Fruit fly (Drosophila melanogaster) whole organism, embryonic: Measurements from ENCODE around the gene CaBP1.

Experiments
- CG10979 ChIP-seq: fragments of 200-800 bp; sonication (Bioruptor generic); optimal IDR thresholded peaks from 2 replicates; lab custom pipeline; 2018; ENCODE audit warnings: missing biosample characterization, mild to moderate bottlenecking, missing genetic modification characterization, moderate library complexity
- CG11723 ChIP-seq: fragments of 200-800 bp; sonication (Bioruptor generic); optimal IDR thresholded peaks from 2 replicates; lab custom pipeline; 2017; ENCODE audit warnings: missing biosample characterization, mild to moderate bottlenecking, missing genetic modification characterization
- CG12104 ChIP-seq: fragments of 200-800 bp; sonication (Bioruptor generic); optimal IDR thresholded peaks from 3 replicates; lab custom pipeline; 2016; ENCODE audit warnings: missing biosample characterization, missing genetic modification characterization
- CG17385 ChIP-seq: fragments of 200-800 bp; sonication (Bioruptor generic); optimal IDR thresholded peaks from 3 replicates; lab custom pipeline; 2018; ENCODE audit warnings: missing biosample characterization, mild to moderate bottlenecking, missing genetic modification characterization
- CG17912 ChIP-seq: fragments of 200-800 bp; sonication (Bioruptor generic); optimal IDR thresholded peaks from 2 replicates; lab custom pipeline; 2018; ENCODE audit warnings: missing biosample characterization, mild to moderate bottlenecking, missing genetic modification characterization
- CG18262 ChIP-seq: fragments of 200-800 bp; optimal IDR thresholded peaks from 3 replicates; lab custom pipeline; 2019; ENCODE audit warnings: missing biosample characterization, mild to moderate bottlenecking, missing genetic modification characterization, moderate library complexity
- CG32767 ChIP-seq: fragments of 200-800 bp; sonication (Bioruptor generic); IDR thresholded peaks from 2 replicates; pipeline ENCODE4 v1.3.6; 2022; ENCODE audit warnings: missing biosample characterization, missing genetic modification characterization
- CG3407 ChIP-seq: fragments of 200-800 bp; sonication (Bioruptor generic); optimal IDR thresholded peaks from 2 replicates; lab custom pipeline; 2018; ENCODE audit warnings: missing biosample characterization, mild to moderate bottlenecking, missing genetic modification characterization
- CG34422 ChIP-seq: fragments of 200-800 bp; sonication (Bioruptor generic); IDR thresholded peaks from 3 replicates; pipeline ENCODE4 v1.3.6; 2022; ENCODE audit warnings: missing biosample characterization, missing genetic modification characterization
- CG8388 ChIP-seq: fragments of 200-800 bp; sonication (Bioruptor generic); optimal IDR thresholded peaks from 2 replicates; lab custom pipeline; 2019; ENCODE audit warnings: missing biosample characterization, mild to moderate bottlenecking, missing genetic modification characterization, moderate library complexity
- CG8478 ChIP-seq: fragments of >200 bp; optimal IDR thresholded peaks from 2 replicates; lab custom pipeline; 2018
- CG8924 ChIP-seq: fragments of 200-800 bp; optimal IDR thresholded peaks from 3 replicates; lab custom pipeline; 2019; ENCODE audit warnings: missing biosample characterization, mild to moderate bottlenecking, missing genetic modification characterization, moderate library complexity
- D ChIP-seq, 2 experiments: fragments of 200-800 bp in 1 of 2; fragments of >200 bp in 1 of 2; sonication (Bioruptor generic) in 1 of 2; optimal IDR thresholded peaks; 2 replicates in 1 of 2; 3 replicates in 1 of 2; lab custom pipeline; 2017; ENCODE audit warnings: mild to moderate bottlenecking in 1 of 2, missing biosample characterization in 1 of 2, missing genetic modification characterization in 1 of 2, missing genetic modification reagents in 1 of 2
- Deaf1 ChIP-seq: fragments of 200-800 bp; optimal IDR thresholded peaks from 3 replicates; lab custom pipeline; 2019; ENCODE audit warnings: missing biosample characterization, mild to moderate bottlenecking, missing genetic modification characterization, moderate library complexity
- Dip3 ChIP-seq: fragments of 200-800 bp; sonication (Bioruptor generic); optimal IDR thresholded peaks from 3 replicates; lab custom pipeline; 2016; ENCODE audit warnings: missing biosample characterization, missing genetic modification characterization
- Doc2 ChIP-seq: fragments of 200-800 bp; sonication (Bioruptor generic); IDR thresholded peaks from 2 replicates; pipeline ENCODE4 v1.3.6; 2022; ENCODE audit warnings: missing biosample characterization, missing genetic modification characterization
- E2f2 ChIP-seq: fragments of 200-800 bp; sonication (Bioruptor generic); IDR thresholded peaks from 2 replicates; pipeline ENCODE4 v1.3.6; 2022; ENCODE audit warnings: missing biosample characterization, missing genetic modification characterization
- Elba2 ChIP-seq: fragments of 200-800 bp; sonication (Bioruptor generic); optimal IDR thresholded peaks from 3 replicates; lab custom pipeline; 2016; ENCODE audit warnings: missing biosample characterization, missing genetic modification characterization
- HLH3B ChIP-seq: fragments of 200-800 bp; sonication (Bioruptor generic); IDR thresholded peaks from 2 replicates; pipeline ENCODE4 v1.3.6; 2022; ENCODE audit warnings: missing biosample characterization, missing genetic modification characterization
- Hmr ChIP-seq: fragments of 200-800 bp; sonication (Bioruptor generic); optimal IDR thresholded peaks from 3 replicates; lab custom pipeline; 2017; ENCODE audit warnings: mild to moderate bottlenecking, missing biosample characterization, missing genetic modification reagents, missing genetic modification characterization
- Hmx ChIP-seq: fragments of 200-800 bp; sonication (Bioruptor generic); optimal IDR thresholded peaks from 2 replicates; lab custom pipeline; 2016; ENCODE audit warnings: missing biosample characterization, missing genetic modification characterization
- MESR4 ChIP-seq: fragments of 200-800 bp; sonication (Bioruptor generic); optimal IDR thresholded peaks from 2 replicates; lab custom pipeline; 2018; ENCODE audit warnings: missing biosample characterization, mild to moderate bottlenecking, missing genetic modification characterization, moderate library complexity
- Med ChIP-seq: fragments of 200-800 bp; sonication (Bioruptor generic); peaks from one replicate; lab custom pipeline; 2016; ENCODE audit warnings: missing biosample characterization, missing genetic modification characterization, mild to moderate bottlenecking, inconsistent platforms, moderate library complexity
- Sox100B ChIP-seq: fragments of 200-800 bp; sonication (Bioruptor generic); optimal IDR thresholded peaks from 3 replicates; lab custom pipeline; 2018; ENCODE audit warnings: missing biosample characterization, mild to moderate bottlenecking, missing genetic modification characterization
- Stat92E ChIP-seq, 3 experiments: fragments of >200 bp in 2 of 3; fragments of 200-800 bp in 1 of 3; sonication (Bioruptor generic) in 1 of 3; optimal IDR thresholded peaks; 2 replicates each; lab custom pipeline; 2017 to 2019; ENCODE audit warnings: missing biosample characterization in 3 of 3, missing genetic modification characterization in 3 of 3, mild to moderate bottlenecking in 1 of 3, moderate library complexity in 1 of 3
- Xbp1 ChIP-seq: fragments of 200-800 bp; sonication (Bioruptor generic); optimal IDR thresholded peaks from 3 replicates; lab custom pipeline; 2016; ENCODE audit warnings: missing biosample characterization, mild to moderate bottlenecking, missing genetic modification characterization
- Xrp1 ChIP-seq: fragments of 200-800 bp; sonication (Bioruptor generic); IDR thresholded peaks from 2 replicates; pipeline ENCODE4 v1.3.6; 2022; ENCODE audit warnings: missing biosample characterization, missing genetic modification characterization
- ab ChIP-seq: fragments of 200-800 bp; sonication (Bioruptor generic); optimal IDR thresholded peaks from 2 replicates; lab custom pipeline; 2016; ENCODE audit warnings: missing biosample characterization, missing genetic modification characterization
- amos ChIP-seq: fragments of 200-800 bp; sonication (Bioruptor generic); IDR thresholded peaks from 2 replicates; pipeline ENCODE4 v1.3.6; 2022; ENCODE audit warnings: missing biosample characterization, missing genetic modification characterization; ENCODE audit not compliant: partially characterized antibody
- ara ChIP-seq: fragments of 200-800 bp; sonication (Bioruptor generic); IDR thresholded peaks from 2 replicates; pipeline ENCODE4 v1.3.6; 2022; ENCODE audit warnings: missing biosample characterization, missing genetic modification characterization
- bcd ChIP-seq: fragments of 200-800 bp; sonication (Bioruptor generic); optimal IDR thresholded peaks from 2 replicates; lab custom pipeline; 2017; ENCODE audit warnings: missing biosample characterization, mild to moderate bottlenecking, missing genetic modification characterization
- bsh ChIP-seq, 2 experiments: fragments of 200-800 bp; sonication (Bioruptor generic); optimal IDR thresholded peaks; 2 replicates each; lab custom pipeline; 2017 to 2018; ENCODE audit warnings: mild to moderate bottlenecking in 2 of 2, missing biosample characterization in 2 of 2, missing genetic modification characterization in 2 of 2, moderate library complexity in 1 of 2
- cg ChIP-seq: fragments of 200-800 bp; sonication (Bioruptor generic); optimal IDR thresholded peaks from 3 replicates; lab custom pipeline; 2019; ENCODE audit warnings: missing biosample characterization, mild to moderate bottlenecking, missing genetic modification characterization, moderate library complexity
- chinmo ChIP-seq: fragments of 200-800 bp; sonication (Bioruptor generic); IDR thresholded peaks from 4 replicates; pipeline ENCODE4 v1.3.6; 2022; ENCODE audit warnings: missing biosample characterization, missing genetic modification characterization; ENCODE audit not compliant: partially characterized antibody
- emc ChIP-seq: fragments of 200-800 bp; sonication (Bioruptor generic); optimal IDR thresholded peaks from 2 replicates; lab custom pipeline; 2016; ENCODE audit warnings: missing biosample characterization, missing genetic modification characterization
- gcm ChIP-seq: fragments of 200-800 bp; sonication (Bioruptor generic); optimal IDR thresholded peaks from 2 replicates; lab custom pipeline; 2019; ENCODE audit warnings: missing biosample characterization, mild to moderate bottlenecking, missing genetic modification characterization, moderate library complexity
- grau ChIP-seq: fragments of 200-800 bp; optimal IDR thresholded peaks from 3 replicates; lab custom pipeline; 2019; ENCODE audit warnings: missing biosample characterization, mild to moderate bottlenecking, missing genetic modification characterization, moderate library complexity
- h ChIP-seq: fragments of >200 bp; optimal IDR thresholded peaks from 2 replicates; lab custom pipeline; 2017
- insv ChIP-seq, 2 experiments: fragments of 200-800 bp; sonication (Bioruptor generic); optimal IDR thresholded peaks; 3 replicates each; lab custom pipeline; 2016 to 2018; ENCODE audit warnings: missing biosample characterization in 2 of 2, missing genetic modification characterization in 2 of 2
- jing ChIP-seq: fragments of 200-800 bp; sonication (Bioruptor generic); optimal IDR thresholded peaks from 2 replicates; lab custom pipeline; 2018; ENCODE audit warnings: missing biosample characterization, mild to moderate bottlenecking, missing genetic modification characterization
- otp ChIP-seq: fragments of 200-800 bp; sonication (Bioruptor generic); IDR thresholded peaks from 3 replicates; pipeline ENCODE4, ENCODE4 v1.3.6; 2022; ENCODE audit warnings: missing biosample characterization, missing genetic modification characterization
- psq ChIP-seq: fragments of 200-800 bp; sonication (Bioruptor generic); optimal IDR thresholded peaks from 2 replicates; lab custom pipeline; 2017; ENCODE audit warnings: missing biosample characterization, missing genetic modification characterization
- scrt ChIP-seq: fragments of 200-800 bp; sonication (Bioruptor generic); optimal IDR thresholded peaks from 2 replicates; lab custom pipeline; 2018; ENCODE audit warnings: missing biosample characterization, mild to moderate bottlenecking, missing genetic modification characterization, moderate library complexity
- stc ChIP-seq: fragments of 200-800 bp; sonication (Bioruptor generic); IDR thresholded peaks from 2 replicates; pipeline ENCODE4 v1.3.6; 2022; ENCODE audit warnings: missing biosample characterization, missing genetic modification characterization
- vnd ChIP-seq: fragments of 200-800 bp; sonication (Bioruptor generic); IDR thresholded peaks from 3 replicates; pipeline ENCODE4 v1.3.6; 2022; ENCODE audit warnings: missing biosample characterization, missing genetic modification characterization; ENCODE audit not compliant: partially characterized antibody
- zfh2 ChIP-seq: fragments of 200-800 bp; sonication (Bioruptor generic); optimal IDR thresholded peaks from 2 replicates; lab custom pipeline; 2016; ENCODE audit warnings: missing biosample characterization, missing genetic modification characterization

Gene CaBP1

DNA sequence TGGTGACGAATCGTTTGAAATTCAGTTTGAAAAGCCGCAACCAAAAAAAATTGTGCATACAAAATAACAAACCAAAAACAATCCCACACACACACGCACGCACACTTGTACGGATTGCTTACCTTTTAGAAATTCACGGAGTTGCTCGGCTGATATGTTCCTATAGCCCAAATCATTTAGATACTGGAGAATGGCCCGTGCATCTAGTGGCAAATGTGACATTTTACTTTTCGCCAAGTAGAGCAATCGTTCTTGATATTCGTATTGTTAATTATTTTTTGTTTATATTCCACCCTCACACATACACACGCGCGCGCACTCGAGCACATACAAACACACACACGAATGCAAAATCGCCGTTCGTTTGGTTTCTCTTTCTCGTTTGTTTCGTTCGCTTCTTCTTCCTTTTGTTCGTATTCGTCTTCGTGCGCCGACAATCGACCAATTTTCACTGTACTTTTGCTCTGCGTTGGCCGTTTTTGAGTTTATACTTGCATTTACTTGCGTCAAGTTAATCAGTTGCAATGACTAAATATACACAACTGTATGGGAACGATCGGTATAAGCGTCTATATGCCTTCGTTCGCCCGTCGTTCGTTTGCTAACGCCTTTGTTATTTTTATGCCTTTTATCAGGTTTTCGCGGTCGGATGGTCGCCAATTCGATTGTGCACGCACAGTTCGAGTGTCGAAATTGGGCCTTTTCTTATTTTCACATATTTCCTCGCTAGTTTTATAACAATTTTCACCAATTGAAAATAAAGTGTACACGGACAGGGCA, 4.5 kb downstream of the CaBP1 start:
- no peak for TF ChIP-seq zfh2 (GFP tag; lab: Kevin White, UChicago)
- TF ChIP-seq jing (GFP tag; lab: Kevin White, UChicago): no peak
- TF ChIP-seq grau: peak; percentile 83
- TF ChIP-seq cg (GFP tag; lab: Kevin White, UChicago): peak; percentile 92
- peak in 1 of 3 experiments; percentile 71 for TF ChIP-seq Stat92E (GFP tag; optimal IDR thresholded peaks at IDR 0.05; lab: Kevin White, UChicago)
- TF ChIP-seq Med (GFP tag; lab: Kevin White, UChicago): peak; percentile 81
- 0 out of 4 replicates have a peak, but pooled peaks have one; percentile 11 for TF ChIP-seq chinmo
- peak; percentile 41 for TF ChIP-seq Elba2
- peak; percentile 54 for TF ChIP-seq MESR4 (GFP tag; lab: Kevin White, UChicago)
- TF ChIP-seq psq: peak; percentile 78
- no peak for TF ChIP-seq ara (GFP tag; lab: Robert Waterston, UW)
- peak; percentile 89 for TF ChIP-seq Deaf1 (tag; lab: Kevin White, UChicago)
- TF ChIP-seq D (optimal IDR thresholded peaks at IDR 0.05; lab: Kevin White, UChicago): peak; percentile 68
- TF ChIP-seq D (GFP tag; optimal IDR thresholded peaks at IDR 0.05; lab: Kevin White, UChicago): no peak
- TF ChIP-seq CG8478: peak; percentile 5
- TF ChIP-seq bcd: no peak
- peak; percentile 92 for TF ChIP-seq CG17385 (GFP tag; lab: Kevin White, UChicago)

- TF ChIP-seq CG10979 (tag; lab: Kevin White, UChicago): peak; percentile 99
- peak; percentile 98 for TF ChIP-seq Dip3 (GFP tag; lab: Kevin White, UChicago)
- peak; percentile 99 for TF ChIP-seq CG8388
- peak; percentile 98 for TF ChIP-seq otp (GFP tag; lab: Robert Waterston, UW)
- no peak for TF ChIP-seq h (lab: Kevin White, UChicago)
- TF ChIP-seq emc: peak; percentile 92
- TF ChIP-seq Stat92E (GFP tag; optimal IDR thresholded peaks at IDR 0.05; lab: Kevin White, UChicago): peak in 1 of 3 experiments; percentile 99
- peak; percentile 99 for TF ChIP-seq ab (GFP tag; lab: Kevin White, UChicago)
- peak; percentile 95 for TF ChIP-seq CG17912
- TF ChIP-seq vnd (GFP tag; lab: Robert Waterston, UW): no peak
- peak; percentile 99 for TF ChIP-seq Xbp1 (GFP tag; lab: Kevin White, UChicago)
- peak; percentile 98 for TF ChIP-seq scrt
- peak; percentile 99 for TF ChIP-seq CG32767
- peak; percentile 99 for TF ChIP-seq CG18262
- TF ChIP-seq CG11723 (GFP tag; lab: Kevin White, UChicago): peak; percentile 98
- TF ChIP-seq gcm (GFP tag; lab: Kevin White, UChicago): peak; percentile 99
- peak; percentile 99 for TF ChIP-seq CG8924 (tag; lab: Kevin White, UChicago)
- 0 out of 4 replicates have a peak, but pooled peaks have one; percentile 46 for TF ChIP-seq chinmo
- TF ChIP-seq CG3407: peak; percentile 98
- peak; percentile 99 for TF ChIP-seq HLH3B (GFP tag; lab: Robert Waterston, UW)
- TF ChIP-seq Hmx (GFP tag; lab: Kevin White, UChicago): peak; percentile 97
- TF ChIP-seq bsh (GFP tag; optimal IDR thresholded peaks at IDR 0.05; lab: Kevin White, UChicago): peak; percentile 97 to 99
- TF ChIP-seq Sox100B (GFP tag; lab: Kevin White, UChicago): peak; percentile 99
- TF ChIP-seq insv (GFP tag; optimal IDR thresholded peaks at IDR 0.05; lab: Kevin White, UChicago): peak; percentile 56 to 83
- TF ChIP-seq CG34422 (GFP tag; lab: Robert Waterston, UW): peak; percentile 99
- peak; percentile 93 for TF ChIP-seq Doc2 (GFP tag; lab: Robert Waterston, UW)
- TF ChIP-seq E2f2 (GFP tag; lab: Robert Waterston, UW): peak; percentile 91
- TF ChIP-seq amos: no peak; the same call in 1 of the 2 replicates
- TF ChIP-seq CG12104 (GFP tag; lab: Kevin White, UChicago): peak; percentile 99
- TF ChIP-seq Hmr (GFP tag; lab: Kevin White, UChicago): peak; percentile 99
- TF ChIP-seq stc (GFP tag; lab: Robert Waterston, UW): peak; percentile 99
- TF ChIP-seq Xrp1 (GFP tag; lab: Robert Waterston, UW): peak; percentile 99
Observed at dm6 chr2L:16350742-16351568, 5.6 kb downstream of the CaBP1 start.
